Fruit fly (Drosophila melanogaster): ENCODE data around the gene fbl.
A peak's percentile ranks its signal among the peaks of the same experiment; 100 is the strongest.

dm6 chr3L:20384086-20384810 lies at the start of gene fbl, which contains the start of gene CG5498:
- no peak for TF ChIP-seq CG12605 (GFP tag; IDR thresholded peaks at IDR 0.05)
- no peak for TF ChIP-seq EcR (GFP tag; optimal IDR thresholded peaks at IDR 0.05)
- peak; percentile 64 for TF ChIP-seq Snoo (tag; optimal IDR thresholded peaks at IDR 0.05)
- TF ChIP-seq CG10348 (GFP tag; IDR thresholded peaks at IDR 0.05), result no peak
- peak; percentile 75 for TF ChIP-seq CG8159 (tag; optimal IDR thresholded peaks at IDR 0.05)
- no peak for TF ChIP-seq rn (GFP tag; IDR thresholded peaks at IDR 0.05)
- peak; percentile 5 for TF ChIP-seq Pif1B (GFP tag; optimal IDR thresholded peaks at IDR 0.05)

All from whole organism, pupa.